Fruit fly (Drosophila melanogaster): ENCODE results near the gene CG31199.

The CG31199 gene

dm6 chr3R:20735405-20735804 is 8.3 kb downstream of the CG31199 start, which contains the start of gene Cdk2 (continued):
- TF ChIP-seq Camta (GFP tag; optimal IDR thresholded peaks at IDR 0.05) (no peak), Elba2 (GFP tag; optimal IDR thresholded peaks at IDR 0.05) (no peak), CG14667 (GFP tag; IDR thresholded peaks at IDR 0.05) (no peak), tll (GFP tag; optimal IDR thresholded peaks at IDR 0.05) (no peak), CG7372 (GFP tag; IDR thresholded peaks at IDR 0.05) (no peak), CG17359 (tag; optimal IDR thresholded peaks at IDR 0.05) (no peak), stc (GFP tag; IDR thresholded peaks at IDR 0.05) (no peak), nmo (GFP tag; optimal IDR thresholded peaks at IDR 0.05) (peak; percentile 54), Xrp1 (GFP tag; IDR thresholded peaks at IDR 0.05) (no peak), tup (GFP tag; optimal IDR thresholded peaks at IDR 0.05) (no peak), CG3163 (GFP tag; optimal IDR thresholded peaks at IDR 0.05) (no peak), CG1603 (tag; optimal IDR thresholded peaks at IDR 0.05) (peak; percentile 68), hth (optimal IDR thresholded peaks at IDR 0.05) (no peak), CG17186 (GFP tag; optimal IDR thresholded peaks at IDR 0.05) (peak; percentile 24), Jarid2 (GFP tag; optimal IDR thresholded peaks at IDR 0.05) (no peak), CG31365 (tag; optimal IDR thresholded peaks at IDR 0.05) (no peak), ftz-f1 (GFP tag; optimal IDR thresholded peaks at IDR 0.05) (no peak), CG13624 (GFP tag; optimal IDR thresholded peaks at IDR 0.05) (no peak), ranshi (GFP tag; IDR thresholded peaks at IDR 0.05) (peak; percentile 37; the same call in 1 of the 2 replicates), CTCF (GFP tag; optimal IDR thresholded peaks at IDR 0.05) (peak; percentile 82), slbo (GFP tag; IDR thresholded peaks at IDR 0.05) (peak; percentile 59), Side (GFP tag; optimal IDR thresholded peaks at IDR 0.05) (no peak), fd96Cb (tag; optimal IDR thresholded peaks at IDR 0.05) (no peak), CrebB (tag; optimal IDR thresholded peaks at IDR 0.05) (no peak), CG9609 (GFP tag; optimal IDR thresholded peaks at IDR 0.05) (peak; percentile 10), CG12659 (GFP tag; optimal IDR thresholded peaks at IDR 0.05) (peak; percentile 38), CG15601 (tag; optimal IDR thresholded peaks at IDR 0.05) (no peak), CG2199 (GFP tag; IDR thresholded peaks at IDR 0.05) (no peak), Aef1 (GFP tag; IDR thresholded peaks at IDR 0.05) (no peak), Six4 (GFP tag; optimal IDR thresholded peaks at IDR 0.05) (no peak), Hsf (GFP tag; optimal IDR thresholded peaks at IDR 0.05) (peak; percentile 6), CG16779 (GFP tag; IDR thresholded peaks at IDR 0.05) (no peak), CG12391 (tag; optimal IDR thresholded peaks at IDR 0.05) (peak; percentile 24), Doc2 (GFP tag; IDR thresholded peaks at IDR 0.05) (no peak), insv (GFP tag; optimal IDR thresholded peaks at IDR 0.05) (no peak), ro (GFP tag; IDR thresholded peaks at IDR 0.05) (no peak), Antp (GFP tag; optimal IDR thresholded peaks at IDR 0.05) (peak; percentile 12), unc-4 (GFP tag; IDR thresholded peaks at IDR 0.05; ENCODE audit: partially characterized antibody) (peak; percentile 86), ems (GFP tag; optimal IDR thresholded peaks at IDR 0.05) (no peak), esg (GFP tag; conservative IDR thresholded peaks at IDR 0.05) (no peak), en (GFP tag; optimal IDR thresholded peaks at IDR 0.05) (no peak), CG14050 (GFP tag; IDR thresholded peaks at IDR 0.05) (no peak), H2.0 (GFP tag; IDR thresholded peaks at IDR 0.05) (no peak), CG1602 (GFP tag; optimal IDR thresholded peaks at IDR 0.05) (no peak), CG10366 (GFP tag; IDR thresholded peaks at IDR 0.05) (no peak), corto (GFP tag; optimal IDR thresholded peaks at IDR 0.05) (no peak), row (GFP tag; IDR thresholded peaks at IDR 0.05) (peak; percentile 86), chn (GFP tag; optimal IDR thresholded peaks at IDR 0.05) (no peak), CG11093 (GFP tag; IDR thresholded peaks at IDR 0.05) (no peak), CG3726 (GFP tag; IDR thresholded peaks at IDR 0.05) (no peak), ind (GFP tag; optimal IDR thresholded peaks at IDR 0.05) (no peak), lilli (GFP tag; optimal IDR thresholded peaks at IDR 0.05) (peak; percentile 6), bbx (GFP tag; IDR thresholded peaks at IDR 0.05; ENCODE audit: partially characterized antibody) (peak; percentile 92), Fer1 (GFP tag; optimal IDR thresholded peaks at IDR 0.05) (no peak)
